Worm (Caenorhabditis elegans) whole organism, dauer: ENCODE data around the gene C09F12.2.

Source experiments
- unc-62 ChIP-seq: sonication (generic microtip); optimal IDR thresholded peaks from 2 replicates; lab custom pipeline; 2017; ENCODE audit warnings: missing biosample characterization, missing genetic modification reagents, missing genetic modification characterization

Gene C09F12.2

ce11 chrX:11053615-11054014 is at the start of gene C09F12.2:
Gene C09F12.2, plus strand, starts transcription at chrX:11053915.
- TF ChIP-seq unc-62: no peak

- TF ChIP-seq unc-62: no peak
Measured at ce11 chrX:11007393-11007792, 46.3 kb upstream of the C09F12.2 start.

ce11 chrX:11008052-11008451 is 45.7 kb upstream of the C09F12.2 start, which contains the start of gene del-5:
Gene del-5, minus strand, starts transcription at chrX:11008181.
- TF ChIP-seq unc-62: no peak

DNA sequence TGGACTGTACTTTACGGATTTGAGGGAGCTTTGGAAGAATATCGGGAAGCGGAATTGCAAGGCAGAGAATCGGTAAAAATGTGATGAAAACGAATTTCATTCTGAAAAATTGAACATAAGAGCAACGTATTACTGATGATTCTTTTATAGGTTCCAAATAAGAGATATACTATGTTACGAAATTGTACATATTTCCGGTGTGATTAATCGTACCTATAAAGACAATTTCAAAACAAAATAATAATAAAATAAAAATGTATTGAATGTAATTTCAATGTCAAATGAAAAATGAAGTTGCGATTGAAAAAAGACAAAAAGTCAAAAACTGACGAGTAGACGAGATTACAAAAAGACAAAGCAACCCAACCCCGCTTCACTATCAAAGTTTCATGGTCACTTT is 44.8 kb upstream of the C09F12.2 start, which contains the start of gene ttr-31:
Gene ttr-31, minus strand, starts transcription at position 101 of the 400 bp plus-strand sequence.
- TF ChIP-seq unc-62: no peak

DNA sequence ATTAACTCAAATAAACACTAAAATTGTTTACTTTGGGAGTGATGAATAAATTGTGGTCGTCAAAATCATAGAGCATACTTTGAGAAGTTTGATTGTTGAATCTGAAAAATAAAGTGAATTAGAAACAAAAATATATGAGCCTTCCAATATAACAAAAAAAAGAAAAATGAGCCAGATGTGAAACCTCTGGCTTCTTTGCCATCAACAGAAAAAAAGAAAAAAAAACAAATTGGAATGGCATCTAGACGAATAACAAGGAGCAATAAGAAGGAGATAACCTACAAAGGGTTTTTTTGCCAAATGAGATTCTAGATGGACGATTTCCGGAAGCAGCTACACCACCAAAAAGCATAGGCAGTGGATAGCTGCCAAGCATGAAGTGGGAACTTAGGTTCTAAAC is 43.1 kb upstream of the C09F12.2 start, which contains the start of gene F58A3.4:
Gene F58A3.4, minus strand, starts transcription at position 101 of the 400 bp plus-strand sequence.
- no peak for TF ChIP-seq unc-62

DNA sequence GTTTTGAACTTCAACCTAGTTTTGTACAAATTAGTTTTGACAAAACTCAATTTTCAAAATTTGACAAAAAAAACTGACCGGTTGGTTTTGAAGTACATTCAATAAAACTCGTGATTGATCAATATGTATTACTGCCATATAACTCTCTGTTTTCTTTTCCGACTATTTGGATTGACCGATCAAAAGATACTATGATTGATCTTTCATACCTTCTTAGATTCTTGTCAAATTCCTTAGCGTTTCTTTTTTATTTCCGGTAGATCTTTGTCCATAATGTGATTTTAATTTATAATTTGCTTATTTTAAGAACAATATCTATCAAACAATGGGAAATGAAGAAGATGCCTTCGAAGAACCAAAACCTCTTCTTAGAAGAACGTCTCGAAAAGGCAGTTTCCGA is 41.4 kb upstream of the C09F12.2 start, which contains the start of gene F58A3.3:
Gene F58A3.3, plus strand, starts transcription at position 301 of the 400 bp plus-strand sequence.
- no peak for TF ChIP-seq unc-62

ce11 chrX:11014394-11015280 is 39.1 kb upstream of the C09F12.2 start:
- no peak for TF ChIP-seq unc-62

ce11 chrX:11016100-11016499 is 37.6 kb upstream of the C09F12.2 start, which contains the start of gene egl-15:
Gene egl-15, plus strand, starts transcription at chrX:11016400.
- no peak for TF ChIP-seq unc-62

- TF ChIP-seq unc-62: no peak
Measured at ce11 chrX:11028617-11029016, 25.1 kb upstream of the C09F12.2 start, which contains the start of gene ldb-1. Gene ldb-1, plus strand, starts transcription at chrX:11028917.

DNA sequence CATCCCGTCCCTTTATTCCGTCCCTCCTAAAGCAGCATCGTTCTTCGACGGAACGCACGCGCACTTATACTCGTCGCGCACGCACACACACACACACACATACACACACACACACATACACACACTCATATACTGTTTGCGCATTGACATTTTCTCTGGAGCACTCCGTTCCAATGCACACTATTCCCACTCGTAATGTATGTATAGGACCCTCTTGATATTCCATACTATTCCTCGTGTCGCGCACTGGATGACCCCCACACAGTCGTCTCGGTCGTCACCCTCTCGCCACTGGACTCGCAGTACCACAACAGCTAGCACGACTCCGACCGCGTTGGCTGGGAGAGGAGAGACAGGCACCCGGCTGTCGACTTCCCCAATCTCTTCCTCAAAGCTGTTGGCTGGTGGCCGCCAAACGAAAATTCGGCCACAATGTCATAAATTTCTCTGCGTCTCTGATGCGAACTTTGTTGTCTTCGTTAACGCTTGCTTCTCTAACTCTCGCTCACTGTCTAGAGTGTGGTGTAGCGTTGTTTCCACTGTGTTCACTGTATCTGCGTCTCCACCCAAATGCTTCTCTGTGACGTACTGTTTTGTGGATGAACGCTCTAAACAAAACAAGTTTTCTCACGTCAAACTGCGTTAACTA is 22.5 kb upstream of the C09F12.2 start:
- TF ChIP-seq unc-62: no peak

DNA sequence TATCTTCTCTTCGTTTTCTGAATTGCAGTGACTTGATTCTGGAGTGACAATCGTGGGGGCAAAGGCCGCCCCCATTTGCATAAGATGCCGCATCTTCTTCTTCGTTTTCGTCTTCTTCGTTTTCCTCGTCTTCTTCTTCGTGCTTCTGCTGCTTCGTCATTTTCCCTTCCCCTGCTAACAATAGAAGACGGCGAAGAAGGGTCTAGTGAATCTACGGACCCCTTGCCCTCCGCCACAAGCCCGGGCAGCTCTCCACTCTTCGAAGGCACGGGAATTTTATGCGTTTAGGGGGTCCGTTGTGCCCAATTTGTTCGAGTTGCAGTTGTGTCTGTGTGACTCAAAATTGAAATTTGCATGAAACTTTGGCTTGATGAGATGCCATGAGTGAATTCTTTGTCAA is 21.8 kb upstream of the C09F12.2 start:
- TF ChIP-seq unc-62: no peak

ce11 chrX:11032412-11032811 is 21.3 kb upstream of the C09F12.2 start:
- TF ChIP-seq unc-62: no peak

- no peak for TF ChIP-seq unc-62
Measured at ce11 chrX:11033128-11033951, 20.4 kb upstream of the C09F12.2 start.

DNA sequence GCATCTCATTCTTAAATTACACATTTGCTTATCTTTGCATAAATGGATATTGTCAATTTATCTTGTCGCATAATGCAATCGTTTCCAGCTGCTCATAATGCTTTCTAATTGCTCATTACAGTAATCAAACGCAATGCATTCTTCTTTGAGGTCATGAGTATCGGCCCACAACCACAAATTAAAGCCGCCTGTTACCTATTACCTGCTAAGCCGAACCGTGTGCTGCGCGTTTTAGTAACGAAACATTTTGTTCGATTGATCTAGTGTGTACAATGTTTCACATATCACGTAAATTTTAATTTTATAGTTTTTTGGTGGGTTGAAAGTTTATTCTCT is 19.8 kb upstream of the C09F12.2 start:
- TF ChIP-seq unc-62: no peak

- no peak for TF ChIP-seq unc-62
Measured at ce11 chrX:11034430-11035117, 19.1 kb upstream of the C09F12.2 start.

- TF ChIP-seq unc-62: no peak
Measured at ce11 chrX:11035563-11035962, 18.2 kb upstream of the C09F12.2 start.
